Fruit fly (Drosophila melanogaster) whole organism, embryonic: Measurements from ENCODE around the gene CG2147.
A peak's percentile ranks its signal among the peaks of the same experiment; 100 is the strongest.

Experiments
- Atf3 ChIP-seq: fragments of 200-800 bp; sonication (Bioruptor generic); optimal IDR thresholded peaks from 3 replicates; lab custom pipeline; 2016; ENCODE audit warnings: missing biosample characterization, missing genetic modification characterization
- Atf6 ChIP-seq: fragments of 200-800 bp; sonication (Bioruptor generic); IDR thresholded peaks from 2 replicates; pipeline ENCODE4 v1.3.6; 2022; ENCODE audit warnings: missing biosample characterization, missing genetic modification characterization
- CG10462 ChIP-seq: fragments of 200-800 bp; sonication (Bioruptor generic); optimal IDR thresholded peaks from 2 replicates; lab custom pipeline; 2016; ENCODE audit warnings: missing biosample characterization, missing genetic modification characterization
- CG11695 ChIP-seq: fragments of 200-800 bp; sonication (Bioruptor generic); IDR thresholded peaks from 3 replicates; pipeline ENCODE4 v1.3.6; 2022; ENCODE audit warnings: missing biosample characterization, missing genetic modification characterization
- CG12236 ChIP-seq: fragments of 200-800 bp; sonication (Bioruptor generic); optimal IDR thresholded peaks from 2 replicates; lab custom pipeline; 2016; ENCODE audit warnings: missing biosample characterization, missing genetic modification characterization
- CG12744 ChIP-seq: fragments of 200-800 bp; sonication (Bioruptor generic); optimal IDR thresholded peaks from 2 replicates; lab custom pipeline; 2016; ENCODE audit warnings: missing biosample characterization, missing genetic modification characterization
- CG12942 ChIP-seq: fragments of 200-800 bp; sonication (Bioruptor generic); optimal IDR thresholded peaks from 3 replicates; lab custom pipeline; 2016; ENCODE audit warnings: missing biosample characterization, missing genetic modification characterization
- CG13296 ChIP-seq: fragments of 200-800 bp; sonication (Bioruptor generic); optimal IDR thresholded peaks from 3 replicates; lab custom pipeline; 2018; ENCODE audit warnings: missing biosample characterization, mild to moderate bottlenecking, missing genetic modification characterization
- CG13624 ChIP-seq: fragments of 200-800 bp; sonication (Bioruptor generic); optimal IDR thresholded peaks from 2 replicates; lab custom pipeline; 2016; ENCODE audit warnings: missing biosample characterization, missing genetic modification characterization
- CG13775 ChIP-seq: fragments of 200-800 bp; sonication (Bioruptor generic); optimal IDR thresholded peaks from 3 replicates; lab custom pipeline; 2017; ENCODE audit warnings: missing biosample characterization, mild to moderate bottlenecking, missing genetic modification characterization
- CG14014 ChIP-seq: fragments of 200-800 bp; sonication (Bioruptor generic); IDR thresholded peaks from 2 replicates; pipeline ENCODE4 v1.3.6; 2022; ENCODE audit warnings: missing biosample characterization, missing genetic modification characterization
- CG14050 ChIP-seq: fragments of 200-800 bp; sonication (Bioruptor generic); IDR thresholded peaks from 3 replicates; pipeline ENCODE4 v1.3.6; 2022; ENCODE audit warnings: missing biosample characterization, missing genetic modification characterization
- CG15479 ChIP-seq: fragments of 200-800 bp; sonication (Bioruptor generic); optimal IDR thresholded peaks from 3 replicates; lab custom pipeline; 2019; ENCODE audit warnings: missing biosample characterization, mild to moderate bottlenecking, missing genetic modification characterization, moderate library complexity
- CG17568 ChIP-seq: fragments of 200-800 bp; sonication (Bioruptor generic); optimal IDR thresholded peaks from 2 replicates; lab custom pipeline; 2018; ENCODE audit warnings: missing biosample characterization, mild to moderate bottlenecking, missing genetic modification characterization, moderate library complexity
- CG17612 ChIP-seq: fragments of 200-800 bp; sonication (Bioruptor generic); IDR thresholded peaks from 2 replicates; pipeline ENCODE4 v1.3.6; 2022; ENCODE audit warnings: missing biosample characterization, missing genetic modification characterization
- CG17802 ChIP-seq: fragments of 200-800 bp; sonication (Bioruptor generic); optimal IDR thresholded peaks from 2 replicates; lab custom pipeline; 2018; ENCODE audit warnings: missing biosample characterization, mild to moderate bottlenecking, missing genetic modification characterization, moderate library complexity
- CG43689 ChIP-seq: fragments of 200-800 bp; sonication (Bioruptor generic); IDR thresholded peaks from 2 replicates; pipeline ENCODE4 v1.3.6; 2022; ENCODE audit warnings: missing biosample characterization, missing genetic modification characterization
- CG4424 ChIP-seq: fragments of 200-800 bp; sonication (Bioruptor generic); optimal IDR thresholded peaks from 3 replicates; lab custom pipeline; 2016; ENCODE audit warnings: missing biosample characterization, missing genetic modification characterization
- CG5953 ChIP-seq: fragments of 200-800 bp; sonication (Bioruptor generic); IDR thresholded peaks from 2 replicates; pipeline ENCODE4 v1.3.6; 2022; ENCODE audit warnings: missing biosample characterization, missing genetic modification characterization
- CG7745 ChIP-seq: fragments of 200-800 bp; sonication (Bioruptor generic); optimal IDR thresholded peaks from 2 replicates; lab custom pipeline; 2018; ENCODE audit warnings: missing biosample characterization, mild to moderate bottlenecking, missing genetic modification characterization, moderate library complexity
- CG8765 ChIP-seq: fragments of 200-800 bp; sonication (Bioruptor generic); IDR thresholded peaks from 2 replicates; pipeline ENCODE4 v1.3.6; 2022; ENCODE audit warnings: missing biosample characterization, missing genetic modification characterization
- Camta ChIP-seq: fragments of 200-800 bp; sonication (Bioruptor generic); optimal IDR thresholded peaks from 2 replicates; lab custom pipeline; 2016; ENCODE audit warnings: missing biosample characterization, missing genetic modification characterization
- D ChIP-seq, 2 experiments: fragments of 200-800 bp in 1 of 2; fragments of >200 bp in 1 of 2; sonication (Bioruptor generic) in 1 of 2; optimal IDR thresholded peaks; 2 replicates in 1 of 2; 3 replicates in 1 of 2; lab custom pipeline; 2017; ENCODE audit warnings: mild to moderate bottlenecking in 1 of 2, missing biosample characterization in 1 of 2, missing genetic modification characterization in 1 of 2, missing genetic modification reagents in 1 of 2
- D19A ChIP-seq: fragments of 200-800 bp; optimal IDR thresholded peaks from 3 replicates; lab custom pipeline; 2019; ENCODE audit warnings: missing biosample characterization, mild to moderate bottlenecking, missing genetic modification characterization, moderate library complexity
- Dbx ChIP-seq: fragments of 200-800 bp; sonication (Bioruptor generic); IDR thresholded peaks from 3 replicates; pipeline ENCODE4 v1.3.6; 2022; ENCODE audit warnings: missing biosample characterization, missing genetic modification characterization
- ERR ChIP-seq: fragments of 200-800 bp; sonication (Bioruptor generic); optimal IDR thresholded peaks from 2 replicates; lab custom pipeline; 2016; ENCODE audit warnings: missing biosample characterization, missing genetic modification characterization
- Hey ChIP-seq: fragments of 200-800 bp; sonication (Bioruptor generic); optimal IDR thresholded peaks from 3 replicates; lab custom pipeline; 2018; ENCODE audit warnings: missing biosample characterization, mild to moderate bottlenecking, missing genetic modification characterization
- Hsf ChIP-seq: fragments of 200-800 bp; sonication (Bioruptor generic); optimal IDR thresholded peaks from 3 replicates; lab custom pipeline; 2016; ENCODE audit warnings: missing biosample characterization, missing genetic modification characterization
- MBD-R2 ChIP-seq: fragments of 200-800 bp; sonication (Bioruptor generic); IDR thresholded peaks from 2 replicates; pipeline ENCODE4 v1.3.6; 2022; ENCODE audit warnings: missing biosample characterization, missing genetic modification characterization
- Nf-YB ChIP-seq: fragments of 200-800 bp; sonication (Bioruptor generic); optimal IDR thresholded peaks from 3 replicates; lab custom pipeline; 2019; ENCODE audit warnings: missing biosample characterization, mild to moderate bottlenecking, missing genetic modification characterization, moderate library complexity
- Oli ChIP-seq: fragments of 200-800 bp; sonication (Bioruptor generic); optimal IDR thresholded peaks from 2 replicates; lab custom pipeline; 2018; ENCODE audit warnings: missing biosample characterization, mild to moderate bottlenecking, missing genetic modification characterization, moderate library complexity
- Six4 ChIP-seq: fragments of 200-800 bp; sonication (Bioruptor generic); optimal IDR thresholded peaks from 2 replicates; lab custom pipeline; 2016; ENCODE audit warnings: missing biosample characterization, missing genetic modification characterization
- Taf1 ChIP-seq: fragments of 200-800 bp; sonication (Bioruptor generic); IDR thresholded peaks from 2 replicates; pipeline ENCODE4 v1.3.6; 2022; ENCODE audit warnings: missing biosample characterization, missing genetic modification characterization
- Usf ChIP-seq: fragments of 200-800 bp; sonication (Bioruptor generic); optimal IDR thresholded peaks from 2 replicates; lab custom pipeline; 2017; ENCODE audit warnings: missing genotype, missing biosample characterization, missing genetic modification characterization
- cato ChIP-seq: fragments of 200-800 bp; sonication (Bioruptor generic); optimal IDR thresholded peaks from 2 replicates; lab custom pipeline; 2016; ENCODE audit warnings: missing biosample characterization, missing genetic modification characterization, borderline replicate concordance
- dimm ChIP-seq: fragments of 200-800 bp; sonication (Bioruptor generic); IDR thresholded peaks from 2 replicates; pipeline ENCODE4 v1.3.6; 2022; ENCODE audit warnings: missing biosample characterization, missing genetic modification characterization
- eyg ChIP-seq: fragments of 200-800 bp; sonication (Bioruptor generic); optimal IDR thresholded peaks from 3 replicates; lab custom pipeline; 2016; ENCODE audit warnings: missing biosample characterization, missing genetic modification characterization
- fu2 ChIP-seq: fragments of 200-800 bp; sonication (Bioruptor generic); optimal IDR thresholded peaks from 2 replicates; lab custom pipeline; 2016; ENCODE audit warnings: missing biosample characterization, missing genetic modification characterization
- gt ChIP-seq: fragments of 200-800 bp; sonication (Bioruptor generic); IDR thresholded peaks from 2 replicates; pipeline ENCODE4 v1.3.6; 2022; ENCODE audit warnings: missing biosample characterization, missing genetic modification characterization
- hbn ChIP-seq: fragments of 200-800 bp; sonication (Bioruptor generic); IDR thresholded peaks from 2 replicates; pipeline ENCODE4 v1.3.6; 2022; ENCODE audit warnings: missing biosample characterization, missing genetic modification characterization; ENCODE audit not compliant: partially characterized antibody
- inv ChIP-seq: fragments of 200-800 bp; sonication (Bioruptor generic); IDR thresholded peaks from 2 replicates; pipeline ENCODE4 v1.3.6; 2022; ENCODE audit warnings: missing biosample characterization, missing genetic modification characterization; ENCODE audit not compliant: partially characterized antibody
- lola ChIP-seq, 3 experiments: fragments of >200 bp in 2 of 3; fragments of 200-800 bp in 1 of 3; sonication (Bioruptor generic) in 1 of 3; optimal IDR thresholded peaks; 2 replicates each; lab custom pipeline; 2017 to 2019; ENCODE audit warnings: missing biosample characterization in 3 of 3, missing genetic modification characterization in 3 of 3, mild to moderate bottlenecking in 1 of 3, moderate library complexity in 1 of 3
- nerfin-2 ChIP-seq: fragments of 200-800 bp; sonication (Bioruptor generic); IDR thresholded peaks from 2 replicates; pipeline ENCODE4 v1.3.6; 2022; ENCODE audit warnings: missing biosample characterization, missing genetic modification characterization; ENCODE audit not compliant: partially characterized antibody
- salm ChIP-seq: fragments of 200-800 bp; sonication (Bioruptor generic); optimal IDR thresholded peaks from 2 replicates; lab custom pipeline; 2018; ENCODE audit warnings: missing biosample characterization, mild to moderate bottlenecking, missing genetic modification characterization
- sim ChIP-seq: fragments of 200-800 bp; sonication (Bioruptor generic); IDR thresholded peaks from 2 replicates; pipeline ENCODE4 v1.3.6; 2022; ENCODE audit warnings: missing biosample characterization, missing genetic modification characterization
- stc ChIP-seq: fragments of 200-800 bp; sonication (Bioruptor generic); IDR thresholded peaks from 2 replicates; pipeline ENCODE4 v1.3.6; 2022; ENCODE audit warnings: missing biosample characterization, missing genetic modification characterization
- tup ChIP-seq: fragments of 200-800 bp; sonication (Bioruptor generic); optimal IDR thresholded peaks from 2 replicates; lab custom pipeline; 2016; ENCODE audit warnings: missing biosample characterization, mild to moderate bottlenecking, missing genetic modification characterization, moderate library complexity
- unc-4 ChIP-seq: fragments of 200-800 bp; sonication (Bioruptor generic); IDR thresholded peaks from 2 replicates; pipeline ENCODE4 v1.3.6; 2022; ENCODE audit warnings: missing biosample characterization, missing genetic modification characterization; ENCODE audit not compliant: partially characterized antibody
- z ChIP-seq: fragments of 200-800 bp; sonication (Bioruptor generic); IDR thresholded peaks from 3 replicates; pipeline ENCODE4 v1.3.6; 2022; ENCODE audit warnings: missing biosample characterization, missing genetic modification characterization
- zfh1 ChIP-seq: fragments of 200-800 bp; sonication (Bioruptor generic); IDR thresholded peaks from 3 replicates; pipeline ENCODE4 v1.3.6; 2022; ENCODE audit warnings: missing biosample characterization, missing genetic modification characterization

Gene CG2147

DNA sequence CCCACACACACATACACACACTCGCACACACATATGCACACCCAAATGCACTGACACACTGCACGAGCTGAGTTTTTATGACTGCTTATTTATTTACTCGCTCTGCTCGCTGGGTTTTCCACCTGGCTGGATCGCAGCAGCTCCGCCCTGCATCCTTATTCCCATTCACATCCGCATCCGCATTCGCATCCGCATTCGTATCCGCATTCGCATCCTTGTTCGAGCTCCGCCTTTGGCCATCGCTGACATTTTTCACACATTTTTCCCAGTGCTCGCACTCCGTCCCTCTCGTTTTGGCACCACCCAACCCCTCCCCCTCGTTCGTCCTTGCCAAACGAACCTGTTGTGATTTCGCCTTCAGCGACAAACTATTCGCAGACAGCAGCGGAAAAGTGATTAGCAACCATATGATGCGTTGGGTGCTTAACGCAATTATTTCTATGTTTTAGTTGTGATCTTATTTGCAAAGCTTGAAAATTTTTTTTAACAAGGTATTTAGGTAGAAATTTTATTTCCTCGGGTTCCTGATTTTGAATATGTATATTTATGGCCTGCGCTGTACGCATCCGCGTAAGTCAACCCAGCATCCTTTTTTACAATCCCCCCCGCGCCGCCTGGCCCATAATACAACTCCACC, 29.3 kb upstream of the CG2147 start (continued):
- TF ChIP-seq Hey (tag; lab: Kevin White, UChicago) (no peak), lola (GFP tag; optimal IDR thresholded peaks at IDR 0.05; lab: Kevin White, UChicago) (peak in 1 of 3 experiments; percentile 9), CG7745 (tag; lab: Kevin White, UChicago) (no peak), hbn (no peak), MBD-R2 (GFP tag; lab: Robert Waterston, UW) (no peak), Nf-YB (GFP tag; lab: Kevin White, UChicago) (no peak), CG12942 (no peak), CG17612 (no peak), Dbx (GFP tag; lab: Robert Waterston, UW) (0 out of 3 replicates have a peak, but pooled peaks have one; percentile 40), inv (no peak), gt (GFP tag; lab: Robert Waterston, UW) (no peak), eyg (GFP tag; lab: Kevin White, UChicago) (no peak), CG14014 (no peak), CG13624 (no peak), Camta (GFP tag; lab: Kevin White, UChicago) (no peak), Six4 (no peak), CG12744 (GFP tag; lab: Kevin White, UChicago) (no peak), D (optimal IDR thresholded peaks at IDR 0.05; lab: Kevin White, UChicago) (no peak), D (GFP tag; optimal IDR thresholded peaks at IDR 0.05; lab: Kevin White, UChicago) (no peak), stc (GFP tag; lab: Robert Waterston, UW) (no peak), CG13775 (GFP tag; lab: Kevin White, UChicago) (peak; percentile 92), CG14050 (GFP tag; lab: Robert Waterston, UW) (no peak), CG17802 (tag; lab: Kevin White, UChicago) (no peak), fu2 (GFP tag; lab: Kevin White, UChicago) (no peak), CG15479 (GFP tag; lab: Kevin White, UChicago) (no peak), zfh1 (GFP tag; lab: Robert Waterston, UW) (peak; percentile 68; the same call in 2 of the 3 replicates), Atf6 (GFP tag; lab: Robert Waterston, UW) (no peak), Hsf (no peak), CG4424 (GFP tag; lab: Kevin White, UChicago) (peak; percentile 5), CG13296 (no peak), ERR (GFP tag; lab: Kevin White, UChicago) (no peak), D19A (tag; lab: Kevin White, UChicago) (peak; percentile 9), salm (no peak), cato (GFP tag; lab: Kevin White, UChicago) (no peak), dimm (GFP tag; lab: Robert Waterston, UW) (no peak), Oli (no peak), CG43689 (no peak), tup (GFP tag; lab: Kevin White, UChicago) (no peak), Taf1 (GFP tag; lab: Robert Waterston, UW) (no peak), CG17568 (GFP tag; lab: Kevin White, UChicago) (no peak), unc-4 (GFP tag; lab: Robert Waterston, UW) (no peak), nerfin-2 (GFP tag; lab: Robert Waterston, UW) (no peak), CG12236 (GFP tag; lab: Kevin White, UChicago) (no peak), z (no peak), Usf (no peak), CG5953 (no peak), Atf3 (GFP tag; lab: Kevin White, UChicago) (no peak), CG8765 (peak; percentile 57; the same call in 1 of the 2 replicates), CG11695 (GFP tag; lab: Robert Waterston, UW) (0 out of 3 replicates have a peak, but pooled peaks have one; percentile 29), CG10462 (GFP tag; lab: Kevin White, UChicago) (no peak), sim (GFP tag; lab: Robert Waterston, UW) (no peak)
